Fruit fly (Drosophila melanogaster) whole organism, wandering third instar larva: Measurements from ENCODE around the gene CG8509.

Experiments used
- Abd-B ChIP-seq: fragments of >200 bp; optimal IDR thresholded peaks from 2 replicates; lab custom pipeline; 2017; ENCODE audit warnings: missing biosample characterization, missing genetic modification characterization
- CG32264 ChIP-seq: fragments of 200-800 bp; sonication (Bioruptor generic); optimal IDR thresholded peaks from 2 replicates; lab custom pipeline; 2016; ENCODE audit warnings: missing biosample characterization, missing genetic modification characterization
- CG9705 ChIP-seq: fragments of 200-800 bp; sonication (Bioruptor generic); optimal IDR thresholded peaks from 2 replicates; lab custom pipeline; 2018; ENCODE audit warnings: missing biosample characterization, mild to moderate bottlenecking, missing genetic modification characterization
- CrebA ChIP-seq: fragments of 200-800 bp; sonication (Bioruptor generic); optimal IDR thresholded peaks from 2 replicates; lab custom pipeline; 2016; ENCODE audit warnings: missing biosample characterization, mild to moderate bottlenecking, missing genetic modification characterization, borderline replicate concordance
- Dif ChIP-seq: fragments of 200-275, 200-300 bp; sonication (Bioruptor generic); optimal IDR thresholded peaks from 2 replicates; lab custom pipeline; 2018; ENCODE audit warnings: missing biosample characterization, missing genetic modification characterization; ENCODE audit not compliant: partially characterized antibody
- HLH106 ChIP-seq: fragments of 200-800 bp; optimal IDR thresholded peaks from 3 replicates; lab custom pipeline; 2019; ENCODE audit warnings: missing biosample characterization, mild to moderate bottlenecking, missing genetic modification characterization, moderate library complexity
- Hnf4 ChIP-seq: fragments of 200-800 bp; sonication (Bioruptor generic); optimal IDR thresholded peaks from 2 replicates; lab custom pipeline; 2016; ENCODE audit warnings: missing biosample characterization, mild to moderate bottlenecking, missing genetic modification characterization
- Hr78 ChIP-seq: fragments of >200 bp; optimal IDR thresholded peaks from 2 replicates; lab custom pipeline; 2017; ENCODE audit warnings: missing biosample characterization, missing genetic modification characterization
- Hr83 ChIP-seq: fragments of 200-300 bp; sonication (Bioruptor generic); optimal IDR thresholded peaks from 2 replicates; lab custom pipeline; 2016; ENCODE audit warnings: missing biosample characterization, mild to moderate bottlenecking, missing genetic modification characterization, moderate library complexity; ENCODE audit not compliant: poor library complexity, severe bottlenecking
- Jra ChIP-seq: sonication (Bioruptor generic); optimal IDR thresholded peaks from 2 replicates; lab custom pipeline; 2016; ENCODE audit warnings: missing biosample characterization, missing genetic modification characterization
- Myc ChIP-seq: fragments of >200 bp; optimal IDR thresholded peaks from 2 replicates; lab custom pipeline; 2017
- N ChIP-seq: fragments of >200 bp; optimal IDR thresholded peaks from 2 replicates; lab custom pipeline; 2018; ENCODE audit warnings: missing biosample characterization, missing external identifiers, missing genetic modification characterization
- OdsH ChIP-seq: fragments of 200-800 bp; sonication (Bioruptor generic); optimal IDR thresholded peaks from 2 replicates; lab custom pipeline; 2016; ENCODE audit warnings: missing biosample characterization, mild to moderate bottlenecking, missing genetic modification characterization
- Rel ChIP-seq, 2 experiments: fragments of 200-800 bp; sonication (Bioruptor generic) in 1 of 2; optimal IDR thresholded peaks; 2 replicates in 1 of 2; 3 replicates in 1 of 2; lab custom pipeline; 2016 to 2019; ENCODE audit warnings: mild to moderate bottlenecking in 2 of 2, missing biosample characterization in 2 of 2, missing genetic modification characterization in 2 of 2, moderate library complexity in 1 of 2
- Sp1 ChIP-seq: fragments of 200-800 bp; sonication (Bioruptor generic); optimal IDR thresholded peaks from 3 replicates; lab custom pipeline; 2019; ENCODE audit warnings: missing biosample characterization, mild to moderate bottlenecking, missing genetic modification characterization, moderate library complexity
- br ChIP-seq: fragments of 200-800 bp; sonication (Bioruptor generic); optimal IDR thresholded peaks from 2 replicates; lab custom pipeline; 2016; ENCODE audit warnings: missing biosample characterization, missing genetic modification characterization
- brk ChIP-seq: fragments of 200-800 bp; sonication (Bioruptor generic); optimal IDR thresholded peaks from 2 replicates; lab custom pipeline; 2016; ENCODE audit warnings: missing biosample characterization, mild to moderate bottlenecking, missing genetic modification characterization
- dl ChIP-seq, 2 experiments: fragments of 175-275, 200-275 bp in 1 of 2; fragments of 200-275 bp in 1 of 2; sonication (Bioruptor generic); optimal IDR thresholded peaks; lab custom pipeline; 2018; ENCODE audit warnings: mild to moderate bottlenecking in 2 of 2, missing biosample characterization in 2 of 2, missing genetic modification characterization in 2 of 2, moderate library complexity in 2 of 2; ENCODE audit not compliant: partially characterized antibody in 2 of 2, insufficient read depth in 1 of 2
- foxo ChIP-seq, 2 experiments: fragments of 200-800 bp; sonication (Bioruptor generic); optimal IDR thresholded peaks; 2 replicates in 1 of 2; 3 replicates in 1 of 2; lab custom pipeline; 2016 to 2017; ENCODE audit warnings: missing biosample characterization in 2 of 2, missing genetic modification characterization in 2 of 2
- fru ChIP-seq: fragments of 200-800 bp; sonication (Bioruptor generic); optimal IDR thresholded peaks from 3 replicates; lab custom pipeline; 2016; ENCODE audit warnings: missing biosample characterization, mild to moderate bottlenecking, missing genetic modification characterization
- h ChIP-seq: fragments of 200-800 bp; sonication (Bioruptor generic); optimal IDR thresholded peaks from 3 replicates; lab custom pipeline; 2016; ENCODE audit warnings: missing biosample characterization, mild to moderate bottlenecking, missing genetic modification characterization
- jim ChIP-seq: fragments of 175-275, 200-325 bp; sonication (Bioruptor generic); optimal IDR thresholded peaks from 2 replicates; lab custom pipeline; 2016; ENCODE audit warnings: missing biosample characterization, mild to moderate bottlenecking, missing genetic modification characterization
- rgr ChIP-seq: fragments of 200-800 bp; sonication (Bioruptor generic); optimal IDR thresholded peaks from 3 replicates; lab custom pipeline; 2016; ENCODE audit warnings: missing biosample characterization, mild to moderate bottlenecking, missing genetic modification characterization
- sage ChIP-seq: fragments of 200-800 bp; sonication (Bioruptor generic); optimal IDR thresholded peaks from 2 replicates; lab custom pipeline; 2016; ENCODE audit warnings: missing biosample characterization, mild to moderate bottlenecking, missing genetic modification characterization
- sv ChIP-seq: fragments of 200-800 bp; sonication (Bioruptor generic); optimal IDR thresholded peaks from 3 replicates; lab custom pipeline; 2016; ENCODE audit warnings: missing biosample characterization, missing genetic modification characterization
- tai ChIP-seq: sonication (Bioruptor generic); optimal IDR thresholded peaks from 2 replicates; lab custom pipeline; 2016; ENCODE audit warnings: missing biosample characterization, missing genetic modification characterization
- usp ChIP-seq: fragments of >200 bp; optimal IDR thresholded peaks from 2 replicates; lab custom pipeline; 2017; ENCODE audit warnings: missing biosample characterization, missing genetic modification characterization
- woc ChIP-seq: sonication (Bioruptor generic); optimal IDR thresholded peaks from 2 replicates; lab custom pipeline; 2016; ENCODE audit warnings: missing biosample characterization, mild to moderate bottlenecking, missing genetic modification characterization

CG8509 gene

dm6 chrX:15809255-15809654 lies at the start of gene CG8509:
Gene CG8509 (plus strand): TSS chrX:15809555.
- no peak for TF ChIP-seq br (GFP tag; lab: Kevin White, UChicago)
- TF ChIP-seq CG9705 (GFP tag; lab: Kevin White, UChicago): no peak
- no peak for TF ChIP-seq fru (GFP tag; lab: Kevin White, UChicago)
- TF ChIP-seq Sp1: no peak
- TF ChIP-seq sv: no peak
- no peak for TF ChIP-seq h (GFP tag; lab: Kevin White, UChicago)
- no peak for TF ChIP-seq brk (GFP tag; lab: Kevin White, UChicago)
- no peak for TF ChIP-seq Myc (lab: Kevin White, UChicago)
- TF ChIP-seq CrebA: no peak
- no peak for TF ChIP-seq CG32264 (GFP tag; lab: Kevin White, UChicago)
- no peak for TF ChIP-seq jim (GFP tag; lab: Kevin White, UChicago)
- TF ChIP-seq dl (GFP tag; optimal IDR thresholded peaks at IDR 0.05; lab: Kevin White, UChicago; ENCODE audit: insufficient read depth in 1 of 2, partially characterized antibody in 2 of 2): no peak
- no peak for TF ChIP-seq Jra
- no peak for TF ChIP-seq sage
- no peak for TF ChIP-seq Rel (GFP tag; optimal IDR thresholded peaks at IDR 0.05; lab: Kevin White, UChicago)
- no peak for TF ChIP-seq Rel (tag; optimal IDR thresholded peaks at IDR 0.05; lab: Kevin White, UChicago)
- TF ChIP-seq OdsH (GFP tag; lab: Kevin White, UChicago): no peak
- no peak for TF ChIP-seq tai
- no peak for TF ChIP-seq usp
- TF ChIP-seq Hr83 (GFP tag; lab: Kevin White, UChicago): no peak
- TF ChIP-seq Dif (GFP tag; lab: Kevin White, UChicago): no peak

dm6 chrX:15759752-15760446 lies 49.5 kb upstream of the CG8509 start:
- no peak for TF ChIP-seq Hnf4
- no peak for TF ChIP-seq Abd-B
- no peak for TF ChIP-seq br (GFP tag; lab: Kevin White, UChicago)
- TF ChIP-seq Rel (GFP tag; optimal IDR thresholded peaks at IDR 0.05; lab: Kevin White, UChicago): no peak
- TF ChIP-seq Rel (tag; optimal IDR thresholded peaks at IDR 0.05; lab: Kevin White, UChicago): no peak
- no peak for TF ChIP-seq rgr (GFP tag; lab: Kevin White, UChicago)
- TF ChIP-seq Hr78 (GFP tag; lab: Kevin White, UChicago): no peak

dm6 chrX:15760447-15761297 lies 48.7 kb upstream of the CG8509 start, which contains the start of the genes Graf and mRpL3:
Gene Graf (minus strand): TSS chrX:15760733.
Gene mRpL3 (plus strand): TSS chrX:15761248.
- TF ChIP-seq fru (GFP tag; lab: Kevin White, UChicago): peak; percentile 97
- TF ChIP-seq CG32264 (GFP tag; lab: Kevin White, UChicago): no peak
- TF ChIP-seq CG9705 (GFP tag; lab: Kevin White, UChicago): no peak
- TF ChIP-seq woc (GFP tag; lab: Kevin White, UChicago): peak; percentile 71
- TF ChIP-seq N (GFP tag; lab: Kevin White, UChicago): peak; percentile 84
- TF ChIP-seq Hr78 (GFP tag; lab: Kevin White, UChicago): peak; percentile 74

- TF ChIP-seq Rel (GFP tag; optimal IDR thresholded peaks at IDR 0.05; lab: Kevin White, UChicago) (no peak), Rel (tag; optimal IDR thresholded peaks at IDR 0.05; lab: Kevin White, UChicago) (peak; percentile 6), foxo (GFP tag; optimal IDR thresholded peaks at IDR 0.05; lab: Kevin White, UChicago) (no peak)
Measured at dm6 chrX:15761298-15761640, 48.1 kb upstream of the CG8509 start.

- TF ChIP-seq br (GFP tag; lab: Kevin White, UChicago) (no peak), HLH106 (no peak), Sp1 (no peak), Rel (GFP tag; optimal IDR thresholded peaks at IDR 0.05; lab: Kevin White, UChicago) (no peak), Rel (tag; optimal IDR thresholded peaks at IDR 0.05; lab: Kevin White, UChicago) (no peak), Hr78 (GFP tag; lab: Kevin White, UChicago) (no peak), brk (GFP tag; lab: Kevin White, UChicago) (no peak)
Measured at dm6 chrX:15762723-15763122, 46.6 kb upstream of the CG8509 start, which contains the start of gene Polr3A. Gene Polr3A (plus strand): TSS chrX:15762956.
